Worm (Caenorhabditis elegans) whole organism, L2 larva: ENCODE results near the gene msp-79.

Experiments
- ZK546.5 ChIP-seq: sonication (generic microtip); optimal IDR thresholded peaks from 2 replicates; lab custom pipeline; 2017; ENCODE audit warnings: missing biosample characterization, missing genetic modification characterization
- alr-1 ChIP-seq: fragments of 150-350 bp; optimal IDR thresholded peaks from 2 replicates; lab custom pipeline; 2014; ENCODE audit warnings: missing biosample characterization, missing genetic modification characterization
- aly-2 ChIP-seq: fragments of 150-350 bp; optimal IDR thresholded peaks from 2 replicates; lab custom pipeline; 2014; ENCODE audit warnings: missing biosample characterization, missing genetic modification characterization
- ama-1 ChIP-seq: fragments of 150-350 bp; optimal IDR thresholded peaks from 2 replicates; lab custom pipeline; 2018; ENCODE audit warnings: inconsistent platforms
- elt-3 ChIP-seq: sonication (generic microtip); optimal IDR thresholded peaks from 2 replicates; lab custom pipeline; 2017; ENCODE audit warnings: missing biosample characterization, missing genetic modification characterization
- fos-1 ChIP-seq: fragments of 150-350 bp; optimal IDR thresholded peaks from 2 replicates; lab custom pipeline; 2014; ENCODE audit warnings: missing biosample characterization, missing genetic modification characterization
- lin-13 ChIP-seq: fragments of 150-350 bp; optimal IDR thresholded peaks from 2 replicates; lab custom pipeline; 2014; ENCODE audit warnings: missing biosample characterization, missing genetic modification reagents, missing genetic modification characterization
- mbf-1 ChIP-seq: sonication (generic microtip); optimal IDR thresholded peaks from 2 replicates; lab custom pipeline; 2017; ENCODE audit warnings: missing biosample characterization, missing genetic modification characterization
- nhr-10 ChIP-seq: sonication (generic microtip); optimal IDR thresholded peaks from 2 replicates; lab custom pipeline; 2017; ENCODE audit warnings: missing biosample characterization, missing genetic modification characterization
- nhr-12 ChIP-seq: fragments of 150-350 bp; optimal IDR thresholded peaks from 2 replicates; lab custom pipeline; 2014; ENCODE audit warnings: missing biosample characterization, missing genetic modification characterization
- nhr-237 ChIP-seq: fragments of 150-350 bp; optimal IDR thresholded peaks from 2 replicates; lab custom pipeline; 2014; ENCODE audit warnings: missing biosample characterization, missing genetic modification characterization
- skn-1 ChIP-seq: sonication (generic microtip); optimal IDR thresholded peaks from 2 replicates; lab custom pipeline; 2017; ENCODE audit warnings: missing biosample characterization, missing genetic modification characterization
- unc-62 ChIP-seq: fragments of 150-350 bp; optimal IDR thresholded peaks from 2 replicates; lab custom pipeline; 2014; ENCODE audit warnings: missing biosample characterization, missing genetic modification reagents, missing genetic modification characterization
- ztf-11 ChIP-seq: sonication (generic microtip); optimal IDR thresholded peaks from 2 replicates; lab custom pipeline; 2017; ENCODE audit warnings: missing biosample characterization, missing genetic modification characterization

- TF ChIP-seq nhr-10 (tag; lab: Kevin White, UChicago) = no peak
- no peak for TF ChIP-seq skn-1 (tag; lab: Kevin White, UChicago)
- no peak for TF ChIP-seq elt-3
- no peak for TF ChIP-seq nhr-12
- TF ChIP-seq ztf-11 (tag; lab: Kevin White, UChicago) = no peak
- no peak for TF ChIP-seq nhr-237 (tag; lab: Kevin White, UChicago)
- no peak for TF ChIP-seq ZK546.5 (tag; lab: Kevin White, UChicago)
- TF ChIP-seq ama-1 (lab: Kevin White, UChicago) = no peak
- TF ChIP-seq mbf-1 (tag; lab: Kevin White, UChicago) = no peak
- TF ChIP-seq unc-62 (GFP tag; lab: Kevin White, UChicago) = no peak
- no peak for TF ChIP-seq aly-2 (tag; lab: Kevin White, UChicago)
- no peak for TF ChIP-seq fos-1
- TF ChIP-seq alr-1 (tag; lab: Kevin White, UChicago) = no peak
- no peak for TF ChIP-seq lin-13 (GFP tag; lab: Kevin White, UChicago)
Observed at ce11 chrIV:9734861-9735260, 32.1 kb downstream of the msp-79 start.
